Fruit fly (Drosophila melanogaster): Measurements from ENCODE around the gene CCKLR-17D1.

Gene CCKLR-17D1

dm6 chrX:18669811-18670477 is 56.4 kb downstream of the CCKLR-17D1 start:
- TF ChIP-seq cic (GFP tag; optimal IDR thresholded peaks at IDR 0.05): no peak
- TF ChIP-seq cnc (optimal IDR thresholded peaks at IDR 0.05): no peak
- no peak for TF ChIP-seq CG33017 (tag; optimal IDR thresholded peaks at IDR 0.05)
- TF ChIP-seq Crg-1 (GFP tag; optimal IDR thresholded peaks at IDR 0.05): no peak
- no peak for TF ChIP-seq Clk (GFP tag; optimal IDR thresholded peaks at IDR 0.05)
- TF ChIP-seq Mnt (GFP tag; optimal IDR thresholded peaks at IDR 0.05): no peak
- no peak for TF ChIP-seq tj (GFP tag; optimal IDR thresholded peaks at IDR 0.05)
- no peak for TF ChIP-seq CG7045 (GFP tag; optimal IDR thresholded peaks at IDR 0.05)
- TF ChIP-seq kay (GFP tag; ENCODE audit: borderline replicate concordance): no peak
- TF ChIP-seq ovo (GFP tag; optimal IDR thresholded peaks at IDR 0.05): no peak
- TF ChIP-seq CG7101 (tag; optimal IDR thresholded peaks at IDR 0.05): no peak
- TF ChIP-seq CG14711 (tag; optimal IDR thresholded peaks at IDR 0.05): no peak
- TF ChIP-seq CG11617 (GFP tag; optimal IDR thresholded peaks at IDR 0.05): no peak
- no peak for TF ChIP-seq CG12768 (GFP tag; optimal IDR thresholded peaks at IDR 0.05)
- no peak for TF ChIP-seq toe (GFP tag; optimal IDR thresholded peaks at IDR 0.05)
- TF ChIP-seq bab1 (GFP tag; optimal IDR thresholded peaks at IDR 0.05): no peak

DNA sequence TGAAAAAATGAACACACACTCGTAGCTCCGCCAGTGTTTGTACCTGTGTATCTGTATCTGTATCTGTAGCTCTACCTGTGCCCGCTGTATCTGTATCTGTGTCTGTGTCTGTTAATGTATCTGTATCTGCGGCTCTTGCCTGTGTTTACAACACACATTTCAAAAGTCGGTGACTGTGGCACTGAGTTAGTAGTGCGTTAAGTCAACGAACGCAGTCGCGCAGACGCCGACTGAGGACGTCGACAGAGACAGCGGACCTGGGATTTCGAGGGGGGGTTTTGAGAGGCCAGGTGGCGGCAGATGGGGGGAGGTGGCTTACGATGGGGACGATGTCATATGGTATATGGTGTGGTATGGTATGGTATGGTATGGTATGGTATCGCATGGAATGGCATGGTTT is 58.1 kb downstream of the CCKLR-17D1 start:
- TF ChIP-seq CG33017 (tag; optimal IDR thresholded peaks at IDR 0.05): no peak

dm6 chrX:18665715-18666267 is 60.6 kb downstream of the CCKLR-17D1 start:
- TF ChIP-seq CG12768 (GFP tag; optimal IDR thresholded peaks at IDR 0.05) (no peak), cic (GFP tag; optimal IDR thresholded peaks at IDR 0.05) (no peak), CG14711 (tag; optimal IDR thresholded peaks at IDR 0.05) (no peak), CG1620 (GFP tag; optimal IDR thresholded peaks at IDR 0.05) (no peak), ovo (GFP tag; optimal IDR thresholded peaks at IDR 0.05) (no peak), CG11617 (GFP tag; optimal IDR thresholded peaks at IDR 0.05) (no peak), toe (GFP tag; optimal IDR thresholded peaks at IDR 0.05) (no peak), kay (GFP tag; ENCODE audit: borderline replicate concordance) (no peak), CG5204 (GFP tag; optimal IDR thresholded peaks at IDR 0.05) (no peak), bab1 (GFP tag; optimal IDR thresholded peaks at IDR 0.05) (no peak), cnc (optimal IDR thresholded peaks at IDR 0.05) (no peak), Mnt (GFP tag; optimal IDR thresholded peaks at IDR 0.05) (no peak), Crg-1 (GFP tag; optimal IDR thresholded peaks at IDR 0.05) (no peak), tj (GFP tag; optimal IDR thresholded peaks at IDR 0.05) (no peak), pad (GFP tag; optimal IDR thresholded peaks at IDR 0.05) (no peak), CG7101 (tag; optimal IDR thresholded peaks at IDR 0.05) (no peak), Hr96 (GFP tag; optimal IDR thresholded peaks at IDR 0.05) (no peak), CG7045 (GFP tag; optimal IDR thresholded peaks at IDR 0.05) (no peak), Clk (GFP tag; optimal IDR thresholded peaks at IDR 0.05) (no peak)

DNA sequence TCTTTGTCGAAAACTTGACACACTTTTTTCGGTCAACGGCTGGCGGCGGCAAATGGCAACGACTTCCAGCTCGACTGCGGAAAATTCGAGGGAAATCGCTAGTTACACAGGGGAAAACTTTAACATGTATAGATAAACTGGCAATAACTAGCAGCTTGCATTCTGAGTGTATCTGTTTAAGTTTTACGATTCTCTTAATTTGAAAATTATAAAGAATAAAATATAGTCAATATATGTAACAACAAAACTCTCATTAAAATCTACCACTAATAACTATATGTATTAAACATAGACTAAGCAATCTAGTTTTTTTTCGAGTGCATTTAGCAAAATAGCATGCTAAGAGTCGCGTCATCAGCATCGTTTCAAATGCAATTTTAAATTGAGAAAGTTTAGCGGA is 63.0 kb downstream of the CCKLR-17D1 start:
- TF ChIP-seq CG7101 (tag; optimal IDR thresholded peaks at IDR 0.05): no peak
- no peak for TF ChIP-seq CG14711 (tag; optimal IDR thresholded peaks at IDR 0.05)
- no peak for TF ChIP-seq ovo (GFP tag; optimal IDR thresholded peaks at IDR 0.05)
- TF ChIP-seq Crg-1 (GFP tag; optimal IDR thresholded peaks at IDR 0.05): no peak
- no peak for TF ChIP-seq tj (GFP tag; optimal IDR thresholded peaks at IDR 0.05)
- TF ChIP-seq toe (GFP tag; optimal IDR thresholded peaks at IDR 0.05): no peak
- TF ChIP-seq Hr96 (GFP tag; optimal IDR thresholded peaks at IDR 0.05): no peak
- no peak for TF ChIP-seq CG1620 (GFP tag; optimal IDR thresholded peaks at IDR 0.05)
- TF ChIP-seq kay (GFP tag; ENCODE audit: borderline replicate concordance): no peak
- TF ChIP-seq CG7045 (GFP tag; optimal IDR thresholded peaks at IDR 0.05): no peak

DNA sequence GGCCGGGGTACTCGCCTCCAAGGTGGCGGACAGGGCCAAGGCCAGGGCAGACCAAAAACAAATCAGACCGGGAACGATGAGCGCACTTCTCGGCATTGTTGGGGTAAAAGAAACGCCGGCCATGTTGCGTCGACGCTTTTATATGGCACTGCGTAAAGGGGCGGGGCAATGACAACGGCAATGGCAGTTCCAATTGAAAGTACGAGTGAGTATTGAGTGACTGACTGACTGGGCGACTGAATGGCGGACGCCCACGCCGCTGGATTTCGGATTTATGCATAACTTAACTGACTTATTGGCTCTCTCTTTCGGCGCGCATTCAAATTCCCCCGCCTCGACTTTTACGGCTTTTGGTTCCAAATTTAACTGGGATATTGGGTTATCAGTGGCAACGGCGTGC is 64.3 kb downstream of the CCKLR-17D1 start, which contains the start of gene CG6696:
Gene CG6696 (minus strand): TSS at position 101 of the 400 bp plus-strand sequence.
- no peak for TF ChIP-seq cic (GFP tag; optimal IDR thresholded peaks at IDR 0.05)
- TF ChIP-seq cnc (optimal IDR thresholded peaks at IDR 0.05): no peak
- no peak for TF ChIP-seq CG5204 (GFP tag; optimal IDR thresholded peaks at IDR 0.05)
- TF ChIP-seq tj (GFP tag; optimal IDR thresholded peaks at IDR 0.05): no peak
- TF ChIP-seq pad (GFP tag; optimal IDR thresholded peaks at IDR 0.05): no peak
- no peak for TF ChIP-seq Hr96 (GFP tag; optimal IDR thresholded peaks at IDR 0.05)
- no peak for TF ChIP-seq bab1 (GFP tag; optimal IDR thresholded peaks at IDR 0.05)
- no peak for TF ChIP-seq CG11617 (GFP tag; optimal IDR thresholded peaks at IDR 0.05)
- TF ChIP-seq Crg-1 (GFP tag; optimal IDR thresholded peaks at IDR 0.05): no peak
- no peak for TF ChIP-seq toe (GFP tag; optimal IDR thresholded peaks at IDR 0.05)
- no peak for TF ChIP-seq ovo (GFP tag; optimal IDR thresholded peaks at IDR 0.05)

DNA sequence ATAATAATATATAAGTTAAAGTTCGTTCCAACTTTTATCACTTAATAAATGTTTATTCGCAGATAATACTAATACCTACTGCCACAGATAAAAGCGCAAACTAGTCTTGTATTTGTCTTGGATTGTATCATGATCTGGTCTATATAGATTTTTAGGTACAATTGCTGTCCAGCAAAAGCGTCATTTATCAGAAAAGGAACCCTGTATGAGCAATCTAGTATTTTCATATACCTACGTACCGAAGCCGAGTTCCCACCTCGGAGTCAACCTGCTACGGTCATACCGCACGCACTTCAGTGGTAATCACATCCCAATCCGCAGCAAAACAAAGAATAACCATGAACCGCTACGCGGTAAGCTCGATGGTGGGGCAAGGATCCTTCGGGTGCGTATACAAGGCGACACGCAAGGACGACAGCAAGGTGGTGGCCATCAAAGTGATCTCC is 68.8 kb downstream of the CCKLR-17D1 start, which contains the start of gene fu:
Gene fu (plus strand): TSS at position 254 of the 446 bp plus-strand sequence.
- TF ChIP-seq cnc (optimal IDR thresholded peaks at IDR 0.05): no peak
- TF ChIP-seq Mnt (GFP tag; optimal IDR thresholded peaks at IDR 0.05): no peak
- peak; percentile 11 for TF ChIP-seq bab1 (GFP tag; optimal IDR thresholded peaks at IDR 0.05)
- TF ChIP-seq tj (GFP tag; optimal IDR thresholded peaks at IDR 0.05): peak; percentile 16
- peak; percentile 8 for TF ChIP-seq CG14711 (tag; optimal IDR thresholded peaks at IDR 0.05)
- TF ChIP-seq CG33017 (tag; optimal IDR thresholded peaks at IDR 0.05): peak; percentile 26
- TF ChIP-seq CG7101 (tag; optimal IDR thresholded peaks at IDR 0.05): peak; percentile 63
- no peak for TF ChIP-seq Clk (GFP tag; optimal IDR thresholded peaks at IDR 0.05)
- TF ChIP-seq pad (GFP tag; optimal IDR thresholded peaks at IDR 0.05): peak; percentile 8
- TF ChIP-seq CG11617 (GFP tag; optimal IDR thresholded peaks at IDR 0.05): peak; percentile 54

All from whole organism, adult.